Fruit fly (Drosophila melanogaster): ENCODE results near the gene Mettl14.
A peak's percentile ranks its signal among the peaks of the same experiment; 100 is the strongest.

Mettl14 gene

DNA sequence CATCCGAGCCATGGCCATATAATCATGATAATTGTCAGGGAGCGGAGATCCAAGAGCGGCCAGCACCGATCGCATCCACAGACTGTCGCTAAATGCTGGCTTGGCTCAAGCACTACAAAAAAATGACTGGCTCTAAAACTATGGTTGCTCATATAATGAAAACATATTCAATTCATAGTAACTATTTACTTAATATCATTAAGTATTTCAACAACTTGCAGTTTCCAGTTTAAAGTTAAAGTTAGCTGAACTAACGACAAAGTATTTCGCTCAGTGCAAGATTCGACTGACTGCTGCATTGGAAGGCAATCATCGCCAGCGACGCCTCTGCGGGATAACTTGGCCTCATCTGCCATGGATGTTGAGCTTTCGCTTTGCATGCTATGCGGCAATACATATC, 37.3 kb upstream of the Mettl14 start (continued):
- TF ChIP-seq Hr38 (GFP tag; optimal IDR thresholded peaks at IDR 0.05) = no peak
- TF ChIP-seq pdm3 (GFP tag; optimal IDR thresholded peaks at IDR 0.05) = peak; percentile 60
- TF ChIP-seq CG10631 (GFP tag; optimal IDR thresholded peaks at IDR 0.05) = peak; percentile 72
- TF ChIP-seq Smox (GFP tag; optimal IDR thresholded peaks at IDR 0.05) = no peak
- TF ChIP-seq lz (GFP tag; optimal IDR thresholded peaks at IDR 0.05) = peak; percentile 8
- TF ChIP-seq Ets96B (tag; optimal IDR thresholded peaks at IDR 0.05) = peak; percentile 59
- TF ChIP-seq CG6163 (GFP tag; IDR thresholded peaks at IDR 0.05) = peak; percentile 82
- TF ChIP-seq Hr39 (GFP tag; optimal IDR thresholded peaks at IDR 0.05) = peak; percentile 1
- TF ChIP-seq dsx (GFP tag; optimal IDR thresholded peaks at IDR 0.05; ENCODE audit: poor library complexity, severe bottlenecking) = peak; percentile 33
- peak; percentile 49 for TF ChIP-seq CG16779 (tag; optimal IDR thresholded peaks at IDR 0.05)
- TF ChIP-seq OdsH (GFP tag; optimal IDR thresholded peaks at IDR 0.05) = peak; percentile 61
- peak; percentile 57 for TF ChIP-seq CG11294 (GFP tag; IDR thresholded peaks at IDR 0.05)
- peak; percentile 85 for TF ChIP-seq CG32006 (GFP tag; optimal IDR thresholded peaks at IDR 0.05)
- peak; percentile 63 for TF ChIP-seq spab (GFP tag; optimal IDR thresholded peaks at IDR 0.05)
- TF ChIP-seq Eip93F (GFP tag; optimal IDR thresholded peaks at IDR 0.05) = no peak
- TF ChIP-seq dac (GFP tag; optimal IDR thresholded peaks at IDR 0.05) = peak; percentile 32
- TF ChIP-seq ss (GFP tag; optimal IDR thresholded peaks at IDR 0.05) = peak; percentile 5 to 58
- TF ChIP-seq CG6808 (GFP tag; optimal IDR thresholded peaks at IDR 0.05) = peak; percentile 61
- TF ChIP-seq CG11902 (GFP tag; optimal IDR thresholded peaks at IDR 0.05) = no peak
- no peak for TF ChIP-seq CG9139 (GFP tag; optimal IDR thresholded peaks at IDR 0.05)
- TF ChIP-seq Blimp-1 (GFP tag; optimal IDR thresholded peaks at IDR 0.05) = no peak
- peak; percentile 50 for TF ChIP-seq CG6792 (GFP tag; optimal IDR thresholded peaks at IDR 0.05)
- peak; percentile 24 for TF ChIP-seq CG8319 (GFP tag; optimal IDR thresholded peaks at IDR 0.05)
- TF ChIP-seq CG1621 (tag; optimal IDR thresholded peaks at IDR 0.05) = peak; percentile 63
- peak; percentile 41 for TF ChIP-seq CG7368 (GFP tag; optimal IDR thresholded peaks at IDR 0.05)
- peak; percentile 43 for TF ChIP-seq svp (GFP tag)
- peak; percentile 37 for TF ChIP-seq esn (GFP tag; optimal IDR thresholded peaks at IDR 0.05)
- TF ChIP-seq CG11762 (GFP tag; optimal IDR thresholded peaks at IDR 0.05; ENCODE audit: insufficient read depth) = no peak
- peak; percentile 57 for TF ChIP-seq fd59A (GFP tag; optimal IDR thresholded peaks at IDR 0.05)
- TF ChIP-seq Lpt (GFP tag; optimal IDR thresholded peaks at IDR 0.05) = peak; percentile 55
- peak; percentile 17 for TF ChIP-seq CG4318 (GFP tag; optimal IDR thresholded peaks at IDR 0.05)
- TF ChIP-seq Sox14 (GFP tag; optimal IDR thresholded peaks at IDR 0.05) = peak; percentile 58
- no peak for TF ChIP-seq fkh (GFP tag; optimal IDR thresholded peaks at IDR 0.05)
- no peak for TF ChIP-seq CG31627 (GFP tag; optimal IDR thresholded peaks at IDR 0.05)

DNA sequence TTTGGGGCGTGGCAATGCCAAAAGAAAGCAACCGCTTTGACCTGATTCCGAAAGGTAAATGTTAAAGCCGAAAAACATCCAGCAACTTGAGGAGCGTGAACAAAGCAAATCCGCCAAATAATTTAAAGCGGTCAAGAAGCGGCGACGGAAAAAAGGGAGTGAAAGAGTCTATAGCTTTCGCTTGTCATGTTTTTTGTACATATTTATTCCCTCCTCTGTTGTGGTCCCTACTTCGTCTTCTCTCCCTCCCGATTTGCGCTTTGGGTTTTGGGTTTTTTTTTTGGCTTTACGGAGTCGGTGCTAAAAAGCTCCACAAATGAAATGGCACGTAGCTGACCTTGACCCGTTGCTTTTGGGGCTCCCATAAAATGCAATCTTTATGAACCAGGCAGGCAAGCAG, 34.1 kb upstream of the Mettl14 start:
- peak; percentile 69 for TF ChIP-seq svp (GFP tag)
- no peak for TF ChIP-seq CG8632 (GFP tag; optimal IDR thresholded peaks at IDR 0.05)
- peak; percentile 5 for TF ChIP-seq Eip75B (GFP tag; optimal IDR thresholded peaks at IDR 0.05)
- TF ChIP-seq CG31627 (GFP tag; optimal IDR thresholded peaks at IDR 0.05) = no peak
- peak; percentile 57 for TF ChIP-seq Eip78C (GFP tag)
- no peak for TF ChIP-seq CG10669 (GFP tag; optimal IDR thresholded peaks at IDR 0.05)
- TF ChIP-seq eg (GFP tag; IDR thresholded peaks at IDR 0.05) = no peak
- peak; percentile 87 for TF ChIP-seq Blimp-1 (GFP tag; optimal IDR thresholded peaks at IDR 0.05)
- TF ChIP-seq CG6854 (GFP tag; optimal IDR thresholded peaks at IDR 0.05) = peak; percentile 70
- no peak for TF ChIP-seq pdm3 (GFP tag; optimal IDR thresholded peaks at IDR 0.05)

All from whole organism, prepupa.